Fruit fly (Drosophila melanogaster): ENCODE data around the gene Sfp26Ad.

dm6 chr2L:5988115-5989092 is 45.3 kb upstream of the Sfp26Ad start:
- TF ChIP-seq Smox (GFP tag; optimal IDR thresholded peaks at IDR 0.05), result no peak
- no peak for TF ChIP-seq pdm3 (GFP tag; optimal IDR thresholded peaks at IDR 0.05)
- TF ChIP-seq CG4318 (GFP tag; optimal IDR thresholded peaks at IDR 0.05), result no peak
- TF ChIP-seq Gug (GFP tag; IDR thresholded peaks at IDR 0.05), result no peak

Measured in whole organism, prepupa.